Worm (Caenorhabditis elegans): ENCODE data around the gene srbc-25.

The srbc-25 gene

DNA sequence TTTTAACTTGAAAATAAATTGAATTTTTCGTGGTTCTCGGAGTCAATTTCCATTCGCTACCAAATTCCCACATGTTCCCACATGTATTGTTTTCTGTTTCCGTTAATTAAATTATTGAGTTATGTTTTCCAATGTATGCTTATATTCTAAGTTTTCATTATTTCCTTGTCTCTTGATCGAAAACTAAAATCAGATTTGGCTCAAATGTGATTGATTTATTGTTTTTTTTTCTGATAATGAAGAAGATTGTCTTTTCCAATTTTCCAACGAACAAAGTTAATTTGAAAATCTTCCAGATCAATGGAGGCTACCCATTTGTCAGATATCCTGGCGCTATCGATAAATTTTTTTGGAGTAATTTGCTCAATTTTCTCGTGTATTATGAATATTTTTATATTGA, at the start of gene srbc-25:
Gene srbc-25, plus strand, starts transcription at position 301 of the 400 bp plus-strand sequence.
- TF ChIP-seq nhr-12 (tag; optimal IDR thresholded peaks at IDR 0.05) (no peak), nhr-2 (tag; optimal IDR thresholded peaks at IDR 0.05) (no peak), sem-2 (GFP tag; optimal IDR thresholded peaks at IDR 0.05) (no peak), mab-5 (tag; optimal IDR thresholded peaks at IDR 0.05) (no peak), elt-1 (tag; optimal IDR thresholded peaks at IDR 0.05; ENCODE audit: borderline replicate concordance, insufficient read depth) (no peak), lin-32 (GFP tag; optimal IDR thresholded peaks at IDR 0.05) (no peak), ham-2 (GFP tag; optimal IDR thresholded peaks at IDR 0.05) (no peak), mls-2 (tag; optimal IDR thresholded peaks at IDR 0.05) (no peak), ceh-39 (tag; optimal IDR thresholded peaks at IDR 0.05) (no peak), ces-1 (GFP tag; optimal IDR thresholded peaks at IDR 0.05) (no peak), cnd-1 (tag; optimal IDR thresholded peaks at IDR 0.05) (no peak), blmp-1 (tag; optimal IDR thresholded peaks at IDR 0.05) (no peak), unc-39 (tag; optimal IDR thresholded peaks at IDR 0.05) (no peak)

DNA sequence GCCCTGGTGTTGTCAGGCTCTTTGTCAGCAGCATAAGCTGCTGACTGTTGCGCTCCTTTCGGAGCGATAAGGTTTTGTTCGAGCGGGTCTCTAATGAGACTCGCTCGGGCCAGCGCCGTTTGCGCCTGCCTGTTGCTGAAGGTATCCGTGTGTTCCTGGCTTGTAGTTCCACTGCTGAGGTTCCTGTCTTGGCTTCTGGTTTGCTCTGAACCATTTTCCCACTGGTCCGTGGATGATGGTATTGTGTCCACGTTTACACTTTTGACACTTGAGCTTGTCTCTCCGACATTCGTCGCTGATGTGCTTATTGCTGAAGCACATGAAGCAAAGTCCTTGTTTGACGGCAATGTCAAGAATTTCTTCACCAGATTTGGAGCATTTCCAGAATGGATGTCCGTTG, 22.5 kb upstream of the srbc-25 start:
- TF ChIP-seq ceh-83 (GFP tag; optimal IDR thresholded peaks at IDR 0.05), result no peak
- no peak for TF ChIP-seq unc-62 (GFP tag; optimal IDR thresholded peaks at IDR 0.05)
- no peak for TF ChIP-seq blmp-1 (tag; optimal IDR thresholded peaks at IDR 0.05)
- no peak for TF ChIP-seq ceh-39 (tag; optimal IDR thresholded peaks at IDR 0.05)
- no peak for TF ChIP-seq lin-13 (tag; optimal IDR thresholded peaks at IDR 0.05)
- TF ChIP-seq sem-2 (GFP tag; optimal IDR thresholded peaks at IDR 0.05), result no peak
- TF ChIP-seq cnd-1 (tag; optimal IDR thresholded peaks at IDR 0.05), result no peak
- TF ChIP-seq elt-1 (tag; optimal IDR thresholded peaks at IDR 0.05; ENCODE audit: borderline replicate concordance, insufficient read depth), result no peak
- TF ChIP-seq ham-2 (GFP tag; optimal IDR thresholded peaks at IDR 0.05), result no peak
- no peak for TF ChIP-seq nhr-76 (tag; optimal IDR thresholded peaks at IDR 0.05)

DNA sequence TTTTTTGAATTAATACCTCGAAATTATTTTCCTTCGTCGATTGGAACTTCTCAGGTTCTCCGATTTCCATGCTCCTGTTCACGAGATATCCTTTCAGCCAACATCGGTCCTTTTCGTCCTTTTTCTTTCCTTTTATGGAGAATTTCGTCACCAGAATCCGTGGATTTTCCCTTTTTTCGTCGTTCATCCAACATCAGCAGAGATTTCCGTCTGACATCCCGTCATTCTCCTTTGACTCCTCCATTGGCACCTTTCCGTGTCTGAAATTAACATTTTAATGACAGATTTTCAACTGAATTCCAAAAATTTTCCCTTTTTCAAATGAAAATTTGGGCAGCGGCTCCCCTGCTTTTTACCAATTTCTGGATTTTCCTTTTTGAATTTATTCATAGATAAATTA, 18.9 kb upstream of the srbc-25 start:
- TF ChIP-seq ceh-39 (tag; optimal IDR thresholded peaks at IDR 0.05) (no peak), elt-1 (tag; optimal IDR thresholded peaks at IDR 0.05; ENCODE audit: borderline replicate concordance, insufficient read depth) (no peak), sptf-1 (tag; optimal IDR thresholded peaks at IDR 0.05) (no peak), flh-1 (GFP tag; optimal IDR thresholded peaks at IDR 0.05) (no peak), hlh-1 (tag; optimal IDR thresholded peaks at IDR 0.05) (no peak), zip-8 (tag; optimal IDR thresholded peaks at IDR 0.05) (no peak), elt-3 (tag; optimal IDR thresholded peaks at IDR 0.05) (no peak)

DNA sequence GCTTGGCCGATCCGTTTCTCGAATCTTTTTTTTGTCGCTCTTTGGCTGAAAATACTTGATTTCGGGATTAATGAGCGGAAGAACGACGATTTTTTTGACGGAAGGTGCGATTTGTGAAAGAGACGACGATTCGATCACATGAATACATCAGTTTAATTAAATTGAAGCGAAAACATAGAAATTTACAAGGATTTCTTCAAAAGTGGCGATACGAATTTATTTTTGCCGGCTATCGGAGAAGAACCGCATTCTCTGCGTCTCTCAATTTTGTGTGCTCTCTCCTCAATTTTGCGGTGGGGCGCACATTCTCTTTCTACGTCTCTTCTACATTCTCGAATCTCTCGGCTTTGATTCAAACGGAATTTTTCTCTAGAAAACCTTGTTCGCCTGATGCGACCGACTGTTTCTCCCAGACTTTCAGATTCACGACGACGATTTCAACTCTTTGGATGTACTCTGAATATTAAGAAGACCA, 18.4 kb upstream of the srbc-25 start, which contains the start of gene F40D4.17:
Gene F40D4.17, minus strand, starts transcription at position 51 of the 475 bp plus-strand sequence.
- TF ChIP-seq elt-3 (tag; optimal IDR thresholded peaks at IDR 0.05) (no peak), lsy-2 (tag; optimal IDR thresholded peaks at IDR 0.05) (no peak), unc-120 (tag; optimal IDR thresholded peaks at IDR 0.05; ENCODE audit: poor library complexity, severe bottlenecking) (no peak), blmp-1 (tag; optimal IDR thresholded peaks at IDR 0.05) (no peak), ceh-43 (GFP tag; optimal IDR thresholded peaks at IDR 0.05) (no peak), ceh-83 (GFP tag; optimal IDR thresholded peaks at IDR 0.05) (no peak), bed-3 (GFP tag; optimal IDR thresholded peaks at IDR 0.05) (no peak), nhr-76 (tag; optimal IDR thresholded peaks at IDR 0.05) (no peak), mls-2 (tag; optimal IDR thresholded peaks at IDR 0.05) (no peak), drap-1 (GFP tag; optimal IDR thresholded peaks at IDR 0.05) (no peak), hlh-1 (tag; optimal IDR thresholded peaks at IDR 0.05) (no peak), flh-1 (GFP tag; optimal IDR thresholded peaks at IDR 0.05) (no peak), mep-1 (tag; optimal IDR thresholded peaks at IDR 0.05) (no peak), zip-8 (tag; optimal IDR thresholded peaks at IDR 0.05) (no peak), nhr-237 (tag; optimal IDR thresholded peaks at IDR 0.05) (no peak), ceh-39 (tag; optimal IDR thresholded peaks at IDR 0.05) (no peak)

DNA sequence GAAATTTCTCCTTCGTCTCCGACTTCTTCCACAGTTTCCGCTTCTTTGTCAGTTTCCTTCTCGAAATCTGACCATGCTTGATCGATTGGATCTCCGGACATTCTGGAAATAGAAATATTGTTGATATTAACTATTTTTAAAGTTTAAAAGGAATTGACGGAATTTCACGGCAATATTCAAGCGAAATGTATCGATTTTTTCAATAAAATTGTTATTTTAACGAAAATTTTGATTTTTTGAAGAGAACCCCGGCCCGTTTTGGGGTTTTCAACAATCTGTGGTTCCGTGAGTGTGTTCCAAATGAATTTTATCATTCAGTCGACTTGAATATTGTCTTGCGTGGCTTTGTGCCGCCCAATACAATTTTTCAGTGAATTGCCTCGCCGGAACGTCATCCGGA, 16.7 kb upstream of the srbc-25 start, which contains the start of gene F40D4.13:
Gene F40D4.13, minus strand, starts transcription at position 101 of the 400 bp plus-strand sequence.
- TF ChIP-seq flh-1 (GFP tag; optimal IDR thresholded peaks at IDR 0.05), result no peak
- TF ChIP-seq M03D4.4 (tag; optimal IDR thresholded peaks at IDR 0.05), result no peak
- no peak for TF ChIP-seq nhr-76 (tag; optimal IDR thresholded peaks at IDR 0.05)
- no peak for TF ChIP-seq mep-1 (tag; optimal IDR thresholded peaks at IDR 0.05)
- no peak for TF ChIP-seq unc-62 (GFP tag; optimal IDR thresholded peaks at IDR 0.05)
- TF ChIP-seq cnd-1 (tag; optimal IDR thresholded peaks at IDR 0.05), result no peak
- no peak for TF ChIP-seq tbx-8 (GFP tag; optimal IDR thresholded peaks at IDR 0.05)
- TF ChIP-seq lsy-2 (tag; optimal IDR thresholded peaks at IDR 0.05), result no peak

All from whole organism, mixed stage, embryonic.